Worm (Caenorhabditis elegans) whole organism, L2 larva: Measurements from ENCODE around the gene F19H8.2.

Experiments used
- blmp-1 ChIP-seq: sonication (generic microtip); optimal IDR thresholded peaks from 2 replicates; lab custom pipeline; 2017; ENCODE audit warnings: missing genetic modification characterization, mild to moderate bottlenecking, missing compliant biosample characterization, antibody characterized with exemption, moderate library complexity; ENCODE audit not compliant: insufficient read depth
- ceh-16 ChIP-seq: fragments of 150-350 bp; optimal IDR thresholded peaks from 2 replicates; lab custom pipeline; 2014; ENCODE audit warnings: missing biosample characterization, missing genetic modification characterization
- elt-1 ChIP-seq: fragments of 150-350 bp; optimal IDR thresholded peaks from 2 replicates; lab custom pipeline; 2014; ENCODE audit warnings: missing biosample characterization, missing genetic modification characterization
- elt-3 ChIP-seq: sonication (generic microtip); optimal IDR thresholded peaks from 2 replicates; lab custom pipeline; 2017; ENCODE audit warnings: missing biosample characterization, missing genetic modification characterization
- lin-11 ChIP-seq: fragments of 150-350 bp; sonication (generic microtip); optimal IDR thresholded peaks from 2 replicates; lab custom pipeline; 2014; ENCODE audit warnings: missing biosample characterization, missing genetic modification characterization, inconsistent platforms, mixed read lengths
- lsy-2 ChIP-seq, 2 experiments: fragments of 150-350 bp in 1 of 2; sonication (generic microtip) in 1 of 2; optimal IDR thresholded peaks; 2 replicates each; lab custom pipeline; 2014 to 2017; ENCODE audit warnings: missing biosample characterization in 2 of 2, missing genetic modification characterization in 2 of 2
- nhr-11 ChIP-seq: fragments of 150-350 bp; optimal IDR thresholded peaks from 2 replicates; lab custom pipeline; 2014; ENCODE audit warnings: missing biosample characterization, missing genetic modification characterization
- nhr-12 ChIP-seq: fragments of 150-350 bp; optimal IDR thresholded peaks from 2 replicates; lab custom pipeline; 2014; ENCODE audit warnings: missing biosample characterization, missing genetic modification characterization
- nhr-237 ChIP-seq: fragments of 150-350 bp; optimal IDR thresholded peaks from 2 replicates; lab custom pipeline; 2014; ENCODE audit warnings: missing biosample characterization, missing genetic modification characterization
- nhr-6 ChIP-seq: fragments of 150-350 bp; optimal IDR thresholded peaks from 2 replicates; lab custom pipeline; 2014; ENCODE audit warnings: missing biosample characterization, missing genetic modification characterization
- unc-39 ChIP-seq: fragments of 150-350 bp; optimal IDR thresholded peaks from 2 replicates; lab custom pipeline; 2014; ENCODE audit warnings: missing biosample characterization, missing genetic modification characterization
- unc-55 ChIP-seq: fragments of 150-350 bp; sonication (generic microtip); optimal IDR thresholded peaks from 3 replicates; lab custom pipeline; 2014; ENCODE audit warnings: missing biosample characterization, missing genetic modification reagents, missing genetic modification characterization
- zag-1 ChIP-seq: fragments of 150-350 bp; optimal IDR thresholded peaks from 2 replicates; lab custom pipeline; 2014; ENCODE audit warnings: missing biosample characterization, missing genetic modification characterization

DNA sequence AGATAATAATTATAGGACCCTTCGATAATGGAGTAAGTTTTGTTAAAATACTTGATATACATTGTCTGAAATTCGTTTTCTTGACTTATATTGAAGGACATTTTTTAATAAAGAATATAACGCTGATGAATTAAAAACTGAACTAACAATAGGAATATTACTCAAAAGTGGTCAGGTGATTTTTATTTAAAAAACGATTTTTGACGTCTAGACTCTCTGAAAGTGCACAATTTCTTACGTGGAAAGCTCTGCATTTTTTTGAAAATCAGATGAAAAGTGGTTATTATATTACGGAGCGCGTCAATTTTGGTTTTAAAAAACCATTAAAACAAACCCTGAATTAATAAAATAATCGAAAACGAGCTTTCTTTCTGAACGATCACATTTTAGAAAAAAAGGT, 31.1 kb upstream of the F19H8.2 start, which contains the start of gene sre-13:
- TF ChIP-seq nhr-12 (tag; lab: Kevin White, UChicago) (no peak), lsy-2 (tag; optimal IDR thresholded peaks at IDR 0.05; lab: Kevin White, UChicago) (no peak), lin-11 (no peak), unc-39 (tag; lab: Kevin White, UChicago) (no peak), nhr-6 (tag; lab: Kevin White, UChicago) (no peak), elt-1 (no peak), nhr-11 (tag; lab: Kevin White, UChicago) (no peak), zag-1 (tag; lab: Kevin White, UChicago) (no peak), ceh-16 (tag; lab: Kevin White, UChicago) (no peak), elt-3 (tag; lab: Kevin White, UChicago) (no peak), nhr-237 (tag; lab: Kevin White, UChicago) (no peak), blmp-1 (tag; lab: Kevin White, UChicago) (no peak), unc-55 (no peak)
